Fruit fly (Drosophila melanogaster) whole organism: Measurements from ENCODE around the gene Arl6IP1.

Experiments
- pan ChIP-seq: fragments of >200 bp; optimal IDR thresholded peaks from 2 replicates; lab custom pipeline; 2017
- psq ChIP-seq: fragments of >200 bp; optimal IDR thresholded peaks from 2 replicates; lab custom pipeline; 2017
- usp ChIP-seq: fragments of >200 bp; optimal IDR thresholded peaks from 2 replicates; lab custom pipeline; 2017; ENCODE audit warnings: missing biosample characterization, missing genetic modification characterization, mixed read lengths

- TF ChIP-seq pan (lab: Kevin White, UChicago) (no peak), psq (lab: Kevin White, UChicago) (no peak), usp (GFP tag; lab: Kevin White, UChicago) (no peak)
Observed at dm6 chr3R:16655494-16656493, 12.4 kb downstream of the Arl6IP1 start, which contains the start of gene modSP.
